Worm (Caenorhabditis elegans): ENCODE results near the gene K03A1.4.

DNA sequence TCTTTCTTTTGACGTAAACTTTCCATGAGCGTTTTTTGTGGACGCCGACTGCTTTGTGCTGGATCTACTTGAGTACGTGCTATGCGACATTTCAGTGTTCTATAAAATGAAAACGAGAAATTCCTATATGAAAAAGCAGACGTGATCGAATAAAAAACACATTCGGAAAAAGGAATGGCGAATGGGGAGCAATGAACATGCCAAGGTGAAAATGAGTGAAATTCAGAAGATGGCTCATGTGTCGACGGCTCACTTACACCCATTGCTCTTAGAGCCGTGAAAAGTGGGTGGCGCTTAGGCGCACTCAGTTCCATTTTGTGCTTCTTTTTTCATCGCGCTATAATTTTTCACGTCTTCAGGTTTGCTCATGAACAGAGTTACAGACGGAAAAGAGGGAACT, at the start of gene K03A1.4:
- no peak for TF ChIP-seq him-1 (tag; optimal IDR thresholded peaks at IDR 0.05)
- TF ChIP-seq W03F9.2 (tag; optimal IDR thresholded peaks at IDR 0.05), result no peak
